Worm (Caenorhabditis elegans) whole organism, L3 larva: Measurements from ENCODE around the gene F17C11.4.

Experiments
- ceh-82 ChIP-seq: fragments of 150-350 bp; optimal IDR thresholded peaks from 2 replicates; lab custom pipeline; 2014; ENCODE audit warnings: missing biosample characterization, missing genetic modification characterization
- fkh-10 ChIP-seq: sonication (generic microtip); optimal IDR thresholded peaks from 2 replicates; lab custom pipeline; 2017; ENCODE audit warnings: missing biosample characterization, missing genetic modification reagents, missing genetic modification characterization
- fos-1 ChIP-seq: fragments of 150-350 bp; optimal IDR thresholded peaks from 2 replicates; lab custom pipeline; 2014; ENCODE audit warnings: missing biosample characterization, missing genetic modification characterization
- nhr-11 ChIP-seq: fragments of 150-350 bp; optimal IDR thresholded peaks from 2 replicates; lab custom pipeline; 2014; ENCODE audit warnings: missing biosample characterization, missing genetic modification characterization
- nhr-12 ChIP-seq: fragments of 150-350 bp; optimal IDR thresholded peaks from 2 replicates; lab custom pipeline; 2014; ENCODE audit warnings: missing biosample characterization, missing genetic modification characterization
- nhr-237 ChIP-seq: fragments of 150-350 bp; optimal IDR thresholded peaks from 2 replicates; lab custom pipeline; 2014; ENCODE audit warnings: missing biosample characterization, missing genetic modification characterization
- nhr-77 ChIP-seq: fragments of 150-350 bp; optimal IDR thresholded peaks from 2 replicates; lab custom pipeline; 2014; ENCODE audit warnings: missing biosample characterization, missing genetic modification characterization
- pha-4 ChIP-seq: fragments of 150-350 bp; optimal IDR thresholded peaks from 2 replicates; lab custom pipeline; 2014; ENCODE audit warnings: missing biosample characterization, missing genetic modification reagents, missing genetic modification characterization
- pqm-1 ChIP-seq: fragments of 150-350 bp; optimal IDR thresholded peaks from 2 replicates; lab custom pipeline; 2017; ENCODE audit warnings: missing biosample characterization, missing genetic modification characterization, inconsistent platforms
- unc-39 ChIP-seq: sonication (generic microtip); optimal IDR thresholded peaks from 4 replicates; lab custom pipeline; 2017; ENCODE audit warnings: missing biosample characterization, missing genetic modification characterization
- zag-1 ChIP-seq: fragments of 150-350 bp; optimal IDR thresholded peaks from 2 replicates; lab custom pipeline; 2014; ENCODE audit warnings: missing biosample characterization, missing genetic modification characterization
- ztf-11 ChIP-seq: fragments of 150-350 bp; optimal IDR thresholded peaks from 2 replicates; lab custom pipeline; 2014; ENCODE audit warnings: missing biosample characterization, missing genetic modification characterization
- ztf-4 ChIP-seq: fragments of 150-350 bp; optimal IDR thresholded peaks from 2 replicates; lab custom pipeline; 2014; ENCODE audit warnings: missing biosample characterization, missing genetic modification characterization

ce11 chrV:10953471-10954155, 2.0 kb downstream of the F17C11.4 start:
- no peak for TF ChIP-seq nhr-237 (tag; lab: Kevin White, UChicago)
- no peak for TF ChIP-seq fkh-10 (GFP tag; lab: Kevin White, UChicago)
- TF ChIP-seq zag-1 (tag; lab: Kevin White, UChicago): no peak
- TF ChIP-seq pqm-1 (tag; lab: Kevin White, UChicago): no peak
- no peak for TF ChIP-seq ceh-82 (tag; lab: Kevin White, UChicago)
- no peak for TF ChIP-seq ztf-11 (tag; lab: Kevin White, UChicago)
- TF ChIP-seq pha-4 (tag; lab: Kevin White, UChicago): peak; percentile 16
- no peak for TF ChIP-seq fos-1 (tag; lab: Kevin White, UChicago)
- no peak for TF ChIP-seq nhr-12 (tag; lab: Kevin White, UChicago)
- no peak for TF ChIP-seq nhr-77 (tag; lab: Kevin White, UChicago)
- peak; percentile 13 for TF ChIP-seq ztf-4 (tag; lab: Kevin White, UChicago)
- no peak for TF ChIP-seq unc-39 (tag; lab: Kevin White, UChicago)
- no peak for TF ChIP-seq nhr-11
